Worm (Caenorhabditis elegans) whole organism, early embryonic: ENCODE results near the gene skr-4.

Experiments
- B0310.2 ChIP-seq: sonication (generic microtip); optimal IDR thresholded peaks from 2 replicates; lab custom pipeline; 2016; ENCODE audit warnings: mild to moderate bottlenecking, missing genetic modification characterization, missing compliant biosample characterization
- F13C5.2 ChIP-seq: sonication (generic microtip); optimal IDR thresholded peaks from 2 replicates; lab custom pipeline; 2017; ENCODE audit warnings: mild to moderate bottlenecking, missing genetic modification characterization, inconsistent platforms, missing compliant biosample characterization
- ama-1 ChIP-seq: fragments of 150-350 bp; optimal IDR thresholded peaks from 2 replicates; lab custom pipeline; 2014
- flt-1 ChIP-seq: fragments of 200-800 bp; sonication (Bioruptor generic); IDR thresholded peaks from 2 replicates; pipeline ENCODE4 v1.3.6; 2022; ENCODE audit warnings: missing genetic modification characterization, missing compliant biosample characterization
- hmbx-1 ChIP-seq: sonication (generic microtip); optimal IDR thresholded peaks from 2 replicates; lab custom pipeline; 2016; ENCODE audit warnings: mild to moderate bottlenecking, missing genetic modification characterization, missing compliant biosample characterization
- hnd-1 ChIP-seq: sonication (generic microtip); optimal IDR thresholded peaks from 2 replicates; lab custom pipeline; 2016; ENCODE audit warnings: missing genetic modification characterization, missing compliant biosample characterization
- pes-1 ChIP-seq: fragments of 200-800 bp; sonication (Bioruptor generic); IDR thresholded peaks from 2 replicates; pipeline ENCODE4 v1.3.6; 2022; ENCODE audit warnings: missing genetic modification reagents, missing genetic modification characterization, missing compliant biosample characterization
- tbx-11 ChIP-seq: fragments of 200-800 bp; sonication (Bioruptor generic); IDR thresholded peaks from 2 replicates; pipeline ENCODE4 v1.3.6; 2022; ENCODE audit warnings: missing genetic modification characterization, missing compliant biosample characterization
- tbx-37 ChIP-seq: fragments of 200-800 bp; sonication (Bioruptor generic); conservative IDR thresholded peaks from 2 replicates; pipeline ENCODE4 v1.3.6; 2022; ENCODE audit warnings: missing genetic modification reagents, missing genetic modification characterization, missing compliant biosample characterization
- tra-4 ChIP-seq: sonication (generic microtip); optimal IDR thresholded peaks from 2 replicates; lab custom pipeline; 2017; ENCODE audit warnings: missing genetic modification characterization, missing compliant biosample characterization

- no peak for TF ChIP-seq F13C5.2 (tag; lab: Kevin White, UChicago)
- no peak for TF ChIP-seq hnd-1 (tag; lab: Kevin White, UChicago)
- TF ChIP-seq pes-1 (GFP tag; lab: Robert Waterston, UW): no peak
- TF ChIP-seq flt-1 (GFP tag; lab: Robert Waterston, UW): no peak
- no peak for TF ChIP-seq ama-1
- no peak for TF ChIP-seq tbx-11 (GFP tag; lab: Robert Waterston, UW)
- no peak for TF ChIP-seq B0310.2
- no peak for TF ChIP-seq tra-4 (tag; lab: Kevin White, UChicago)
- no peak for TF ChIP-seq hmbx-1 (tag; lab: Kevin White, UChicago)
- no peak for TF ChIP-seq tbx-37 (GFP tag; lab: Robert Waterston, UW)
Measured at ce11 chrV:19922613-19923012, 1.4 kb upstream of the skr-4 start, which contains the start of gene Y60A3A.16.
